Worm (Caenorhabditis elegans): ENCODE data around the gene srw-118.

The srw-118 gene

ce11 chrV:2929753-2930152 lies 50.1 kb downstream of the srw-118 start, which contains the start of gene C31B8.16:
C31B8.16 (plus strand) TSS chrV:2930053.
- TF ChIP-seq unc-62 (GFP tag; optimal IDR thresholded peaks at IDR 0.05), result no peak

Data from whole organism, dauer.